Worm (Caenorhabditis elegans): ENCODE results near the gene cyp-33C6.

ce11 chrV:2206801-2207200 lies 42.4 kb downstream of the cyp-33C6 start, which contains the start of gene svh-11:
- TF ChIP-seq K02D7.2 (tag; optimal IDR thresholded peaks at IDR 0.05) = no peak
- TF ChIP-seq lin-11 (tag; optimal IDR thresholded peaks at IDR 0.05) = no peak
- no peak for TF ChIP-seq pros-1 (tag; optimal IDR thresholded peaks at IDR 0.05)
- no peak for TF ChIP-seq pqm-1 (tag; optimal IDR thresholded peaks at IDR 0.05)
- no peak for TF ChIP-seq ttx-3 (tag; optimal IDR thresholded peaks at IDR 0.05)
- no peak for TF ChIP-seq unc-86 (tag; optimal IDR thresholded peaks at IDR 0.05)
- no peak for TF ChIP-seq nhr-11 (tag; optimal IDR thresholded peaks at IDR 0.05)
